Fruit fly (Drosophila melanogaster) whole organism, embryonic: Measurements from ENCODE around the gene Hmbs.

ENCODE experiments used
- Abd-B ChIP-seq: fragments of 200-800 bp; sonication (Bioruptor generic); optimal IDR thresholded peaks from 2 replicates; lab custom pipeline; 2018; ENCODE audit warnings: missing biosample characterization, mild to moderate bottlenecking, missing genetic modification characterization, moderate library complexity
- Awh ChIP-seq: fragments of 200-800 bp; sonication (Bioruptor generic); IDR thresholded peaks from 2 replicates; pipeline ENCODE4, ENCODE4 v1.3.6; 2022; ENCODE audit warnings: missing biosample characterization, missing genetic modification characterization
- B-H2 ChIP-seq: fragments of 200-800 bp; sonication (Bioruptor generic); optimal IDR thresholded peaks from 2 replicates; lab custom pipeline; 2018; ENCODE audit warnings: missing biosample characterization, mild to moderate bottlenecking, missing genetic modification characterization
- CG10147 ChIP-seq: fragments of 200-800 bp; sonication (Bioruptor generic); optimal IDR thresholded peaks from 2 replicates; lab custom pipeline; 2019; ENCODE audit warnings: missing biosample characterization, mild to moderate bottlenecking, missing genetic modification characterization, moderate library complexity
- CG10321 ChIP-seq: fragments of 200-800 bp; sonication (Bioruptor generic); IDR thresholded peaks from 2 replicates; pipeline ENCODE4 v1.3.6; 2022; ENCODE audit warnings: missing biosample characterization, missing genetic modification characterization
- CG10565 ChIP-seq: fragments of 200-800 bp; sonication (Bioruptor generic); optimal IDR thresholded peaks from 3 replicates; lab custom pipeline; 2016; ENCODE audit warnings: missing biosample characterization, mild to moderate bottlenecking, missing genetic modification characterization
- CG1529 ChIP-seq: fragments of 200-800 bp; sonication (Bioruptor generic); optimal IDR thresholded peaks from 3 replicates; lab custom pipeline; 2018; ENCODE audit warnings: missing biosample characterization, missing genetic modification characterization
- CG18764 ChIP-seq: fragments of 200-800 bp; sonication (Bioruptor generic); optimal IDR thresholded peaks from 3 replicates; lab custom pipeline; 2016; ENCODE audit warnings: missing biosample characterization, missing genetic modification characterization
- CG2202 ChIP-seq: fragments of 200-800 bp; sonication (Bioruptor generic); optimal IDR thresholded peaks from 2 replicates; lab custom pipeline; 2018; ENCODE audit warnings: missing biosample characterization, mild to moderate bottlenecking, missing genetic modification characterization
- CG31224 ChIP-seq: fragments of 200-800 bp; sonication (Bioruptor generic); IDR thresholded peaks from 2 replicates; pipeline ENCODE4 v1.3.6; 2022; ENCODE audit warnings: missing biosample characterization, missing genetic modification characterization
- CG3163 ChIP-seq: fragments of 200-800 bp; sonication (Bioruptor generic); optimal IDR thresholded peaks from 3 replicates; lab custom pipeline; 2016; ENCODE audit warnings: missing biosample characterization, missing genetic modification characterization
- CG3847 ChIP-seq: fragments of 200-800 bp; sonication (Bioruptor generic); IDR thresholded peaks from 2 replicates; pipeline ENCODE4 v1.3.6; 2022; ENCODE audit warnings: missing biosample characterization, missing genetic modification characterization
- CG3995 ChIP-seq: fragments of 200-800 bp; sonication (Bioruptor generic); optimal IDR thresholded peaks from 3 replicates; lab custom pipeline; 2016; ENCODE audit warnings: missing biosample characterization, missing genetic modification characterization
- CG7357 ChIP-seq: fragments of 200-800 bp; sonication (Bioruptor generic); IDR thresholded peaks from 3 replicates; pipeline ENCODE4 v1.3.6; 2022; ENCODE audit warnings: missing biosample characterization, missing genetic modification characterization
- CG7786 ChIP-seq: fragments of 200-800 bp; sonication (Bioruptor generic); optimal IDR thresholded peaks from 2 replicates; lab custom pipeline; 2016; ENCODE audit warnings: missing biosample characterization, missing genetic modification characterization
- CG7963 ChIP-seq: fragments of 200-800 bp; sonication (Bioruptor generic); IDR thresholded peaks from 3 replicates; pipeline ENCODE4 v1.3.6; 2022; ENCODE audit warnings: missing biosample characterization, missing genetic modification characterization; ENCODE audit not compliant: partially characterized antibody
- CG9437 ChIP-seq: fragments of 200-800 bp; sonication (Bioruptor generic); optimal IDR thresholded peaks from 2 replicates; lab custom pipeline; 2018; ENCODE audit warnings: missing biosample characterization, mild to moderate bottlenecking, missing genetic modification characterization
- CTCF ChIP-seq: fragments of 200-800 bp; sonication (Bioruptor generic); optimal IDR thresholded peaks from 2 replicates; lab custom pipeline; 2017; ENCODE audit warnings: missing biosample characterization, mild to moderate bottlenecking, missing genetic modification characterization, moderate library complexity
- Camta ChIP-seq: fragments of 200-800 bp; sonication (Bioruptor generic); optimal IDR thresholded peaks from 2 replicates; lab custom pipeline; 2016; ENCODE audit warnings: missing biosample characterization, missing genetic modification characterization
- Doc2 ChIP-seq: fragments of 200-800 bp; sonication (Bioruptor generic); IDR thresholded peaks from 2 replicates; pipeline ENCODE4 v1.3.6; 2022; ENCODE audit warnings: missing biosample characterization, missing genetic modification characterization
- Dp ChIP-seq: fragments of 200-800 bp; sonication (Bioruptor generic); optimal IDR thresholded peaks from 2 replicates; lab custom pipeline; 2018; ENCODE audit warnings: missing biosample characterization, mild to moderate bottlenecking, missing genetic modification characterization, moderate library complexity
- Dref ChIP-seq: fragments of 200-800 bp; sonication (Bioruptor generic); IDR thresholded peaks from 2 replicates; pipeline ENCODE4 v1.3.6; 2022; ENCODE audit warnings: missing biosample characterization, missing genetic modification characterization
- Eip74EF ChIP-seq, 2 experiments: fragments of 200-800 bp in 1 of 2; fragments of >200 bp in 1 of 2; sonication (Bioruptor generic) in 1 of 2; optimal IDR thresholded peaks; 2 replicates each; lab custom pipeline; 2017 to 2019; ENCODE audit warnings: missing biosample characterization in 2 of 2, missing genetic modification characterization in 2 of 2, mild to moderate bottlenecking in 1 of 2, moderate library complexity in 1 of 2
- Elba2 ChIP-seq: fragments of 200-800 bp; sonication (Bioruptor generic); optimal IDR thresholded peaks from 3 replicates; lab custom pipeline; 2016; ENCODE audit warnings: missing biosample characterization, missing genetic modification characterization
- Ets97D ChIP-seq: fragments of 200-800 bp; sonication (Bioruptor generic); optimal IDR thresholded peaks from 3 replicates; lab custom pipeline; 2016; ENCODE audit warnings: missing biosample characterization, missing genetic modification characterization
- HLHmδ ChIP-seq: fragments of 200-800 bp; sonication (Bioruptor generic); optimal IDR thresholded peaks from 2 replicates; lab custom pipeline; 2018; ENCODE audit warnings: missing biosample characterization, mild to moderate bottlenecking, missing genetic modification characterization, moderate library complexity
- Kr ChIP-seq: fragments of 200-800 bp; sonication (Bioruptor generic); optimal IDR thresholded peaks from 2 replicates; lab custom pipeline; 2017; ENCODE audit warnings: missing biosample characterization, mild to moderate bottlenecking, missing genetic modification characterization
- Lhr ChIP-seq: fragments of 200-800 bp; sonication (Bioruptor generic); optimal IDR thresholded peaks from 3 replicates; lab custom pipeline; 2017; ENCODE audit warnings: mild to moderate bottlenecking, missing biosample characterization, missing genetic modification reagents, missing genetic modification characterization
- MTF-1 ChIP-seq: fragments of 200-800 bp; sonication (Bioruptor generic); optimal IDR thresholded peaks from 2 replicates; lab custom pipeline; 2018; ENCODE audit warnings: missing biosample characterization, mild to moderate bottlenecking, missing genetic modification characterization, borderline replicate concordance
- Mrtf ChIP-seq: fragments of 200-800 bp; sonication (Bioruptor generic); IDR thresholded peaks from 3 replicates; pipeline ENCODE4 v1.3.6; 2022; ENCODE audit warnings: missing biosample characterization, missing genetic modification characterization
- Nf-YA ChIP-seq: fragments of 200-800 bp; sonication (Bioruptor generic); IDR thresholded peaks from 2 replicates; pipeline ENCODE4 v1.3.6; 2022; ENCODE audit warnings: missing biosample characterization, missing genetic modification characterization
- Nf-YC ChIP-seq: fragments of 200-800 bp; optimal IDR thresholded peaks from 3 replicates; lab custom pipeline; 2019; ENCODE audit warnings: missing biosample characterization, mild to moderate bottlenecking, missing genetic modification characterization, moderate library complexity
- Oli ChIP-seq: fragments of 200-800 bp; sonication (Bioruptor generic); optimal IDR thresholded peaks from 2 replicates; lab custom pipeline; 2018; ENCODE audit warnings: missing biosample characterization, mild to moderate bottlenecking, missing genetic modification characterization, moderate library complexity
- Sox102F ChIP-seq: fragments of 200-800 bp; sonication (Bioruptor generic); optimal IDR thresholded peaks from 2 replicates; lab custom pipeline; 2018; ENCODE audit warnings: missing biosample characterization, mild to moderate bottlenecking, missing genetic modification characterization, moderate library complexity
- Spps ChIP-seq: fragments of 200-800 bp; sonication (Bioruptor generic); optimal IDR thresholded peaks from 2 replicates; lab custom pipeline; 2018; ENCODE audit warnings: missing biosample characterization, mild to moderate bottlenecking, missing genetic modification characterization
- Ssrp ChIP-seq: fragments of 200-800 bp; sonication (Bioruptor generic); optimal IDR thresholded peaks from 2 replicates; lab custom pipeline; 2018; ENCODE audit warnings: missing biosample characterization, mild to moderate bottlenecking, missing genetic modification characterization, moderate library complexity
- da ChIP-seq: fragments of 200-800 bp; sonication (Bioruptor generic); optimal IDR thresholded peaks from 2 replicates; lab custom pipeline; 2016; ENCODE audit warnings: missing biosample characterization, missing genetic modification characterization
- dan ChIP-seq: fragments of 200-800 bp; sonication (Bioruptor generic); IDR thresholded peaks from 2 replicates; pipeline ENCODE4 v1.3.6; 2022; ENCODE audit warnings: missing biosample characterization, missing genetic modification characterization
- dpn ChIP-seq, 2 experiments: fragments of 200-800 bp; sonication (Bioruptor generic); optimal IDR thresholded peaks; 3 replicates each; lab custom pipeline; 2016; ENCODE audit warnings: missing biosample characterization in 2 of 2, missing genetic modification characterization in 2 of 2
- fd102C ChIP-seq: fragments of 200-800 bp; sonication (Bioruptor generic); optimal IDR thresholded peaks from 2 replicates; lab custom pipeline; 2018; ENCODE audit warnings: missing biosample characterization, mild to moderate bottlenecking, missing genetic modification characterization, moderate library complexity
- fd96Cb ChIP-seq: fragments of 200-800 bp; sonication (Bioruptor generic); optimal IDR thresholded peaks from 2 replicates; lab custom pipeline; 2018; ENCODE audit warnings: missing biosample characterization, mild to moderate bottlenecking, missing genetic modification characterization, moderate library complexity
- ftz-f1 ChIP-seq: fragments of 200-800 bp; sonication (Bioruptor generic); optimal IDR thresholded peaks from 2 replicates; lab custom pipeline; 2016; ENCODE audit warnings: missing biosample characterization, missing genetic modification characterization
- jing ChIP-seq: fragments of 200-800 bp; sonication (Bioruptor generic); optimal IDR thresholded peaks from 2 replicates; lab custom pipeline; 2018; ENCODE audit warnings: missing biosample characterization, mild to moderate bottlenecking, missing genetic modification characterization
- klu ChIP-seq: fragments of 200-800 bp; sonication (Bioruptor generic); IDR thresholded peaks from 2 replicates; pipeline ENCODE4 v1.3.6; 2022; ENCODE audit warnings: missing biosample characterization, missing genetic modification characterization
- nau ChIP-seq: fragments of 200-800 bp; sonication (Bioruptor generic); optimal IDR thresholded peaks from 3 replicates; lab custom pipeline; 2017; ENCODE audit warnings: missing biosample characterization, mild to moderate bottlenecking, missing genetic modification characterization, missing genetic modification reagents
- phol ChIP-seq: fragments of 200-800 bp; sonication (Bioruptor generic); optimal IDR thresholded peaks from 3 replicates; lab custom pipeline; 2018; ENCODE audit warnings: missing biosample characterization, mild to moderate bottlenecking, missing genetic modification characterization, moderate library complexity
- pros ChIP-seq: fragments of 200-800 bp; sonication (Bioruptor generic); optimal IDR thresholded peaks from 3 replicates; lab custom pipeline; 2019; ENCODE audit warnings: missing biosample characterization, mild to moderate bottlenecking, missing genetic modification characterization, moderate library complexity
- pzg ChIP-seq: fragments of 200-800 bp; sonication (Bioruptor generic); optimal IDR thresholded peaks from 3 replicates; lab custom pipeline; 2018; ENCODE audit warnings: missing biosample characterization, mild to moderate bottlenecking, missing genetic modification characterization, moderate library complexity
- sens-2 ChIP-seq: fragments of 200-800 bp; sonication (Bioruptor generic); IDR thresholded peaks from 2 replicates; pipeline ENCODE4 v1.3.6; 2022; ENCODE audit warnings: missing biosample characterization, missing genetic modification characterization
- sisA ChIP-seq: fragments of 200-800 bp; sonication (Bioruptor generic); IDR thresholded peaks from 2 replicates; pipeline ENCODE4 v1.3.6; 2022; ENCODE audit warnings: missing biosample characterization, missing genetic modification characterization
- so ChIP-seq: fragments of 200-800 bp; sonication (Bioruptor generic); IDR thresholded peaks from 3 replicates; pipeline ENCODE4 v1.3.6; 2022; ENCODE audit warnings: missing biosample characterization, missing genetic modification characterization
- tap ChIP-seq: fragments of 200-800 bp; optimal IDR thresholded peaks from 3 replicates; lab custom pipeline; 2019; ENCODE audit warnings: missing biosample characterization, mild to moderate bottlenecking, missing genetic modification characterization, moderate library complexity

Hmbs gene

DNA sequence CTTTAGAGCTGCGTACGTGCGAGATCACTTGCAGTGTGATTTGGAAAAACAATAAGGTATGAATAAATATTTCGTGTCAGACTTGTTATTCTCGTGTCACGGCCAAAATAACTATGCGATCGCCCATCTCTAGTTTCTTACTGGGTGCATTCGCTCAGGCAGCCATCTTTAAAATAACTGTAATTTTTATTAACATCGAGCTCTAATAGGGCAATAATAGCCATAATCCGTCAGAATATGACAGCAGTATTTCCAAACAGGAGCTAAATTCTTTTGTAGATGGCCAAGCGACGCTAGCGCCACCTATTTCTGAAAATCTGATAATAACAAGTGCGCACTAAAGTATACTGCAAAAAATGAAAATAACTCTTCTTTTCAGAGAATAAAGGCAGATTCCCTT lies 17.4 kb downstream of the Hmbs start (continued):
- TF ChIP-seq MTF-1 (GFP tag; lab: Kevin White, UChicago) (no peak), dpn (GFP tag; optimal IDR thresholded peaks at IDR 0.05; lab: Kevin White, UChicago) (peak; percentile 18 to 40), Camta (GFP tag; lab: Kevin White, UChicago) (no peak), da (no peak), klu (GFP tag; lab: Robert Waterston, UW) (no peak), CG7786 (no peak), CG10565 (no peak), Oli (tag; lab: Kevin White, UChicago) (no peak), Dref (GFP tag; lab: Robert Waterston, UW) (no peak), CG10147 (no peak), Spps (tag; lab: Kevin White, UChicago) (peak; percentile 31), fd96Cb (no peak), pros (GFP tag; lab: Kevin White, UChicago) (peak; percentile 90), CG9437 (no peak), CG7357 (GFP tag; lab: Robert Waterston, UW) (no peak), dan (GFP tag; lab: Robert Waterston, UW) (no peak), CG18764 (GFP tag; lab: Kevin White, UChicago) (no peak), CG3163 (GFP tag; lab: Kevin White, UChicago) (peak; percentile 49), sisA (GFP tag; lab: Robert Waterston, UW) (no peak), CG10321 (no peak), Elba2 (GFP tag; lab: Kevin White, UChicago) (peak; percentile 99), Sox102F (peak; percentile 32), sens-2 (no peak), fd102C (GFP tag; lab: Kevin White, UChicago) (no peak), Ets97D (GFP tag; lab: Kevin White, UChicago) (peak; percentile 56), Doc2 (GFP tag; lab: Robert Waterston, UW) (no peak), CTCF (GFP tag; lab: Kevin White, UChicago) (peak; percentile 98), Awh (GFP tag; lab: Robert Waterston, UW) (no peak), CG3995 (peak; percentile 84), CG7963 (GFP tag; lab: Robert Waterston, UW) (peak; percentile 70), B-H2 (GFP tag; lab: Kevin White, UChicago) (peak; percentile 5), tap (tag; lab: Kevin White, UChicago) (no peak), CG2202 (no peak), ftz-f1 (no peak), Ssrp (peak; percentile 14), so (no peak), pzg (GFP tag; lab: Kevin White, UChicago) (peak; percentile 22), Lhr (GFP tag; lab: Kevin White, UChicago) (peak; percentile 71), Mrtf (no peak), CG3847 (no peak), phol (tag; lab: Kevin White, UChicago) (peak; percentile 97), CG31224 (no peak), HLHmδ (no peak), Dp (GFP tag; lab: Kevin White, UChicago) (peak; percentile 7), CG1529 (no peak), Eip74EF (GFP tag; optimal IDR thresholded peaks at IDR 0.05; lab: Kevin White, UChicago) (peak in 1 of 2 experiments; percentile 29), nau (GFP tag; lab: Kevin White, UChicago) (peak; percentile 10), Nf-YA (no peak), jing (GFP tag; lab: Kevin White, UChicago) (no peak), Abd-B (GFP tag; lab: Kevin White, UChicago) (peak; percentile 43), Nf-YC (tag; lab: Kevin White, UChicago) (peak; percentile 40), Kr (no peak)
